Worm (Caenorhabditis elegans) whole organism, L3 larva: ENCODE measurements around the gene egl-36.

Experiments
- nhr-12 ChIP-seq: fragments of 150-350 bp; optimal IDR thresholded peaks from 2 replicates; lab custom pipeline; 2014; ENCODE audit warnings: missing biosample characterization, missing genetic modification characterization
- nhr-237 ChIP-seq: fragments of 150-350 bp; optimal IDR thresholded peaks from 2 replicates; lab custom pipeline; 2014; ENCODE audit warnings: missing biosample characterization, missing genetic modification characterization
- nhr-28 ChIP-seq: fragments of 150-350 bp; optimal IDR thresholded peaks from 2 replicates; lab custom pipeline; 2014; ENCODE audit warnings: missing biosample characterization, missing genetic modification characterization
- pqm-1 ChIP-seq: fragments of 150-350 bp; optimal IDR thresholded peaks from 2 replicates; lab custom pipeline; 2017; ENCODE audit warnings: missing biosample characterization, missing genetic modification characterization, inconsistent platforms
- skn-1 ChIP-seq: fragments of 150-350 bp; optimal IDR thresholded peaks from 2 replicates; lab custom pipeline; 2014; ENCODE audit warnings: missing biosample characterization, missing genetic modification characterization
- unc-62 ChIP-seq: fragments of 150-350 bp; sonication (generic microtip); optimal IDR thresholded peaks from 4 replicates; lab custom pipeline; 2014; ENCODE audit warnings: missing biosample characterization, missing genetic modification reagents, missing genetic modification characterization

DNA sequence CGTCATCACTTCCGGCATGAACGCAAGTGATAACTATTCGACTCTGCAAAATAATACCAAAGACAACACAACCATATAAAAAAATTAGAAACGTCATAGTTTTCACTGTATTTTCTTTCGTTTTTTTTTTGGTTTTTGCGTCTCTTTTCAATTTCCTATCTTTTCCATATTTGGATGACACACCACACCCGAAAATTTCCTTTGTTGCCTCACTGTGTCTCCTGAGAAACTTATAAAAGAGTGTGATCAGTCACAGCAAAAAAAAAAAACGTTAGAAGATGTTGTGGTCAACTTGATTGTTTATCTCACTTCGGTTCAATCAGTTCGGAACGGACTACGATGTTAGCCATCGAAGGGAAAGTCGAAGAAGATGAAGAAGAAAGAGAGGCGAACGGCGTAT, 44.4 kb upstream of the egl-36 start:
- TF ChIP-seq nhr-12 (no peak), nhr-237 (tag; lab: Kevin White, UChicago) (no peak), unc-62 (no peak), skn-1 (tag; lab: Kevin White, UChicago) (no peak), pqm-1 (no peak), nhr-28 (tag; lab: Kevin White, UChicago) (no peak)
